Fruit fly (Drosophila melanogaster): ENCODE measurements around the gene nrv2.

Gene nrv2

dm6 chr2L:6797408-6797807 is 1.3 kb downstream of the nrv2 start (continued):
- TF ChIP-seq sob (GFP tag; IDR thresholded peaks at IDR 0.05) (peak; percentile 52; the same call in 1 of the 2 replicates), lilli (GFP tag; optimal IDR thresholded peaks at IDR 0.05) (peak; percentile 51), insv (GFP tag; optimal IDR thresholded peaks at IDR 0.05) (peak in 1 of 2 experiments; percentile 51), H2.0 (GFP tag; IDR thresholded peaks at IDR 0.05) (no peak), Hr3 (GFP tag; optimal IDR thresholded peaks at IDR 0.05) (peak; percentile 34), CG33213 (GFP tag; optimal IDR thresholded peaks at IDR 0.05) (peak; percentile 77), Poxn (GFP tag; IDR thresholded peaks at IDR 0.05) (no peak), CG31388 (GFP tag; optimal IDR thresholded peaks at IDR 0.05) (no peak), CG15073 (GFP tag; optimal IDR thresholded peaks at IDR 0.05) (no peak), mirr (GFP tag; optimal IDR thresholded peaks at IDR 0.05) (no peak), exex (tag; optimal IDR thresholded peaks at IDR 0.05) (peak; percentile 59), CG10147 (GFP tag; optimal IDR thresholded peaks at IDR 0.05) (no peak), shn (GFP tag; optimal IDR thresholded peaks at IDR 0.05) (no peak), CG15601 (tag; optimal IDR thresholded peaks at IDR 0.05) (peak; percentile 65), CG30431 (GFP tag; optimal IDR thresholded peaks at IDR 0.05) (no peak), gfzf (GFP tag; optimal IDR thresholded peaks at IDR 0.05) (peak; percentile 35), Pdp1 (GFP tag; optimal IDR thresholded peaks at IDR 0.05) (peak in 1 of 2 experiments; percentile 42), CG14441 (GFP tag; IDR thresholded peaks at IDR 0.05) (peak; percentile 44; the same call in 1 of the 2 replicates), CG16863 (GFP tag; optimal IDR thresholded peaks at IDR 0.05) (no peak), CG34422 (GFP tag; IDR thresholded peaks at IDR 0.05) (no peak), CG15479 (GFP tag; optimal IDR thresholded peaks at IDR 0.05) (no peak), CG4707 (GFP tag; optimal IDR thresholded peaks at IDR 0.05) (no peak), CG9932 (GFP tag; IDR thresholded peaks at IDR 0.05) (peak; percentile 61), Abd-B (GFP tag; optimal IDR thresholded peaks at IDR 0.05) (peak; percentile 23), CG6683 (GFP tag; optimal IDR thresholded peaks at IDR 0.05) (no peak), Bgb (GFP tag; IDR thresholded peaks at IDR 0.05; ENCODE audit: partially characterized antibody) (peak; percentile 72), knrl (GFP tag; IDR thresholded peaks at IDR 0.05; ENCODE audit: partially characterized antibody) (peak; percentile 55; the same call in 1 of the 3 replicates), CG2120 (GFP tag; optimal IDR thresholded peaks at IDR 0.05) (peak; percentile 51), Oli (tag; optimal IDR thresholded peaks at IDR 0.05) (no peak), CG17359 (tag; optimal IDR thresholded peaks at IDR 0.05) (peak; percentile 97), dimm (GFP tag; IDR thresholded peaks at IDR 0.05) (no peak), Trl (optimal IDR thresholded peaks at IDR 0.05) (no peak), Trl (GFP tag; optimal IDR thresholded peaks at IDR 0.05) (peak; percentile 53), Ptx1 (GFP tag; IDR thresholded peaks at IDR 0.05) (0 out of 2 replicates have a peak, but pooled peaks have one; percentile 38), dpn (GFP tag; optimal IDR thresholded peaks at IDR 0.05) (peak; percentile 51 to 52), sug (tag; optimal IDR thresholded peaks at IDR 0.05) (peak; percentile 49), ase (GFP tag; IDR thresholded peaks at IDR 0.05) (peak; percentile 52; the same call in 1 of the 3 replicates), ttk (GFP tag; IDR thresholded peaks at IDR 0.05) (no peak), gsb (GFP tag; IDR thresholded peaks at IDR 0.05) (no peak), pan (optimal IDR thresholded peaks at IDR 0.05) (no peak), pan (GFP tag; optimal IDR thresholded peaks at IDR 0.05 in 1 of 2, IDR thresholded peaks at IDR 0.05 in 1 of 2) (peak in 1 of 2 experiments; percentile 30), MESR4 (GFP tag; optimal IDR thresholded peaks at IDR 0.05) (no peak), CG10209 (GFP tag; optimal IDR thresholded peaks at IDR 0.05) (peak; percentile 25), CG8281 (tag; optimal IDR thresholded peaks at IDR 0.05) (no peak), CG16815 (GFP tag; optimal IDR thresholded peaks at IDR 0.05) (no peak), zfh1 (GFP tag; IDR thresholded peaks at IDR 0.05) (peak; percentile 38; the same call in 1 of the 3 replicates), CG15011 (GFP tag; optimal IDR thresholded peaks at IDR 0.05) (no peak), abd-A (tag; optimal IDR thresholded peaks at IDR 0.05) (no peak), seq (GFP tag; IDR thresholded peaks at IDR 0.05) (no peak), fd102C (GFP tag; optimal IDR thresholded peaks at IDR 0.05) (peak; percentile 9), CG7372 (GFP tag; IDR thresholded peaks at IDR 0.05) (no peak)
